Fruit fly (Drosophila melanogaster) whole organism, embryonic: ENCODE measurements around the gene FBXO11.

Source experiments
- Doc3 ChIP-seq: fragments of 200-800 bp; sonication (Bioruptor generic); IDR thresholded peaks from 3 replicates; pipeline ENCODE4 v1.3.6; 2022; ENCODE audit warnings: missing biosample characterization, missing genetic modification characterization; ENCODE audit not compliant: partially characterized antibody
- Max ChIP-seq: fragments of 200-800 bp; sonication (Bioruptor generic); optimal IDR thresholded peaks from 2 replicates; lab custom pipeline; 2016; ENCODE audit warnings: missing biosample characterization, mild to moderate bottlenecking, missing genetic modification characterization
- Optix ChIP-seq: fragments of 200-800 bp; sonication (Bioruptor generic); IDR thresholded peaks from 3 replicates; pipeline ENCODE4 v1.3.6; 2022; ENCODE audit warnings: missing biosample characterization, missing genetic modification characterization
- cg ChIP-seq: fragments of 200-800 bp; sonication (Bioruptor generic); optimal IDR thresholded peaks from 3 replicates; lab custom pipeline; 2019; ENCODE audit warnings: missing biosample characterization, mild to moderate bottlenecking, missing genetic modification characterization, moderate library complexity
- croc ChIP-seq: fragments of 200-800 bp; sonication (Bioruptor generic); conservative IDR thresholded peaks from 3 replicates; pipeline ENCODE4 v1.3.6; 2022; ENCODE audit warnings: missing biosample characterization, missing genetic modification characterization
- cwo ChIP-seq: fragments of 200-800 bp; sonication (Bioruptor generic); optimal IDR thresholded peaks from 3 replicates; lab custom pipeline; 2017; ENCODE audit warnings: missing biosample characterization, missing genetic modification characterization, mild to moderate bottlenecking, moderate library complexity, missing genetic modification reagents
- dimm ChIP-seq: fragments of 200-800 bp; sonication (Bioruptor generic); IDR thresholded peaks from 2 replicates; pipeline ENCODE4 v1.3.6; 2022; ENCODE audit warnings: missing biosample characterization, missing genetic modification characterization
- h ChIP-seq: fragments of >200 bp; optimal IDR thresholded peaks from 2 replicates; lab custom pipeline; 2017
- lola ChIP-seq, 3 experiments: fragments of >200 bp in 2 of 3; fragments of 200-800 bp in 1 of 3; sonication (Bioruptor generic) in 1 of 3; optimal IDR thresholded peaks; 2 replicates each; lab custom pipeline; 2017 to 2019; ENCODE audit warnings: missing biosample characterization in 3 of 3, missing genetic modification characterization in 3 of 3, mild to moderate bottlenecking in 1 of 3, moderate library complexity in 1 of 3
- mld ChIP-seq: fragments of 200-800 bp; sonication (Bioruptor generic); IDR thresholded peaks from 3 replicates; pipeline ENCODE4 v1.3.6; 2022; ENCODE audit warnings: missing biosample characterization, missing genetic modification characterization; ENCODE audit not compliant: partially characterized antibody
- sna ChIP-seq: fragments of 200-800 bp; sonication (Bioruptor generic); IDR thresholded peaks from 2 replicates; pipeline ENCODE4 v1.3.6; 2022; ENCODE audit warnings: missing biosample characterization, missing genetic modification characterization; ENCODE audit not compliant: partially characterized antibody
- z ChIP-seq: fragments of 200-800 bp; sonication (Bioruptor generic); IDR thresholded peaks from 3 replicates; pipeline ENCODE4 v1.3.6; 2022; ENCODE audit warnings: missing biosample characterization, missing genetic modification characterization

dm6 chr3R:9783240-9783917 is 25.8 kb downstream of the FBXO11 start:
- no peak for TF ChIP-seq z (GFP tag; lab: Robert Waterston, UW)
- TF ChIP-seq croc: no peak
- no peak for TF ChIP-seq h (lab: Kevin White, UChicago)
- TF ChIP-seq mld: no peak
- no peak for TF ChIP-seq sna (GFP tag; lab: Robert Waterston, UW)
- no peak for TF ChIP-seq cg (GFP tag; lab: Kevin White, UChicago)
- TF ChIP-seq Optix: no peak
- TF ChIP-seq lola (GFP tag; optimal IDR thresholded peaks at IDR 0.05; lab: Kevin White, UChicago): no peak
- no peak for TF ChIP-seq Doc3
- no peak for TF ChIP-seq cwo
- TF ChIP-seq Max (GFP tag; lab: Kevin White, UChicago): no peak
- no peak for TF ChIP-seq dimm (GFP tag; lab: Robert Waterston, UW)
